Worm (Caenorhabditis elegans) whole organism, L4 larva: Measurements from ENCODE around the gene brd-1.

ENCODE experiments used
- F37D6.2 ChIP-seq: sonication (generic microtip); optimal IDR thresholded peaks from 2 replicates; lab custom pipeline; 2016; ENCODE audit warnings: mild to moderate bottlenecking, missing genetic modification characterization, missing compliant biosample characterization
- F49E8.2 ChIP-seq: sonication (generic microtip); optimal IDR thresholded peaks from 2 replicates; lab custom pipeline; 2016; ENCODE audit warnings: missing compliant biosample characterization, mild to moderate bottlenecking, missing genetic modification characterization, borderline replicate concordance
- T20F7.1 ChIP-seq: fragments of 200-800 bp; sonication (Bioruptor generic); optimal IDR thresholded peaks from 2 replicates; lab custom pipeline; 2018; ENCODE audit warnings: mild to moderate bottlenecking, missing genetic modification characterization, missing compliant biosample characterization
- T26A8.4 ChIP-seq: fragments of 200-800 bp; sonication (Bioruptor generic); IDR thresholded peaks from 2 replicates; pipeline ENCODE4 v1.3.6; 2022; ENCODE audit warnings: missing genetic modification characterization, missing compliant biosample characterization
- Y48G9A.11 ChIP-seq: fragments of 200-800 bp; sonication (Bioruptor generic); IDR thresholded peaks from 2 replicates; pipeline ENCODE4 v1.3.6; 2022; ENCODE audit warnings: missing genetic modification reagents, missing genetic modification characterization, missing compliant biosample characterization
- Y5F2A.4 ChIP-seq: fragments of 200-800 bp; sonication (Bioruptor generic); optimal IDR thresholded peaks from 2 replicates; lab custom pipeline; 2018; ENCODE audit warnings: mild to moderate bottlenecking, missing genetic modification characterization, missing compliant biosample characterization
- Y75B8A.6 ChIP-seq: fragments of 200-800 bp; sonication (Bioruptor generic); IDR thresholded peaks from 2 replicates; pipeline ENCODE4 v1.3.6; 2022; ENCODE audit warnings: missing genetic modification reagents, missing genetic modification characterization, missing compliant biosample characterization
- ZK337.2 ChIP-seq: fragments of 200-800 bp; sonication (Bioruptor generic); IDR thresholded peaks from 2 replicates; pipeline ENCODE4 v1.3.6; 2022; ENCODE audit warnings: missing genetic modification reagents, missing genetic modification characterization, missing compliant biosample characterization
- ZK546.5 ChIP-seq, 2 experiments: sonication (generic microtip); optimal IDR thresholded peaks; 2 replicates each; lab custom pipeline; 2017; ENCODE audit warnings: missing biosample characterization in 2 of 2, missing genetic modification characterization in 2 of 2
- aha-1 ChIP-seq: fragments of 150-350 bp; peaks from one replicate; lab custom pipeline; 2014; ENCODE audit warnings: missing biosample characterization, missing genetic modification characterization
- aly-2 ChIP-seq: sonication (generic microtip); optimal IDR thresholded peaks from 2 replicates; lab custom pipeline; 2018; ENCODE audit warnings: missing biosample characterization, missing genetic modification characterization
- ceh-32 ChIP-seq: sonication (generic microtip); optimal IDR thresholded peaks from 2 replicates; lab custom pipeline; 2016; ENCODE audit warnings: mild to moderate bottlenecking, missing genetic modification characterization, missing compliant biosample characterization; ENCODE audit not compliant: poor library complexity
- ceh-44 ChIP-seq: fragments of 200-800 bp; sonication (Bioruptor generic); IDR thresholded peaks from 2 replicates; pipeline ENCODE4 v1.3.6; 2022; ENCODE audit warnings: missing genetic modification reagents, missing genetic modification characterization, missing compliant biosample characterization
- cey-2 ChIP-seq: sonication (generic microtip); optimal IDR thresholded peaks from 3 replicates; lab custom pipeline; 2017; ENCODE audit warnings: missing genetic modification characterization, mild to moderate bottlenecking, missing compliant biosample characterization, antibody characterized with exemption, borderline replicate concordance; ENCODE audit not compliant: insufficient read depth
- ctbp-1 ChIP-seq: fragments of 200-800 bp; sonication (Bioruptor generic); IDR thresholded peaks from 2 replicates; pipeline ENCODE4 v1.3.6; 2022; ENCODE audit warnings: missing genetic modification reagents, missing genetic modification characterization, missing compliant biosample characterization
- daf-12 ChIP-seq: fragments of 150-350 bp; optimal IDR thresholded peaks from 2 replicates; lab custom pipeline; 2014; ENCODE audit warnings: missing biosample characterization, missing genetic modification reagents, missing genetic modification characterization
- dmd-8 ChIP-seq: fragments of 200-800 bp; sonication (Bioruptor generic); IDR thresholded peaks from 2 replicates; pipeline ENCODE4 v1.3.6; 2022; ENCODE audit warnings: missing genetic modification characterization, missing compliant biosample characterization
- dmd-9 ChIP-seq: fragments of 200-800 bp; sonication (Bioruptor generic); IDR thresholded peaks from 2 replicates; pipeline ENCODE4 v1.3.6; 2022; ENCODE audit warnings: missing genetic modification reagents, missing genetic modification characterization, missing compliant biosample characterization
- dpl-1 ChIP-seq: fragments of 150-350 bp; optimal IDR thresholded peaks from 2 replicates; lab custom pipeline; 2014; ENCODE audit warnings: missing biosample characterization, missing genetic modification reagents, missing genetic modification characterization
- dve-1 ChIP-seq: sonication (generic microtip); optimal IDR thresholded peaks from 2 replicates; lab custom pipeline; 2017; ENCODE audit warnings: antibody characterized with exemption, mild to moderate bottlenecking, missing genetic modification characterization, missing compliant biosample characterization; ENCODE audit not compliant: insufficient read depth
- egl-27 ChIP-seq: sonication (generic microtip); optimal IDR thresholded peaks from 3 replicates; lab custom pipeline; 2017; ENCODE audit warnings: missing biosample characterization, missing genetic modification reagents, missing genetic modification characterization
- egl-43 ChIP-seq: fragments of 200-800 bp; sonication (Bioruptor generic); IDR thresholded peaks from 2 replicates; pipeline ENCODE4 v1.3.6; 2022; ENCODE audit warnings: missing genetic modification reagents, missing genetic modification characterization, missing compliant biosample characterization
- gei-8 ChIP-seq: fragments of 200-800 bp; sonication (Bioruptor generic); optimal IDR thresholded peaks from 2 replicates; lab custom pipeline; 2018; ENCODE audit warnings: mild to moderate bottlenecking, missing genetic modification characterization, missing compliant biosample characterization
- hif-1 ChIP-seq, 2 experiments: sonication (generic microtip); optimal IDR thresholded peaks; 2 replicates each; lab custom pipeline; 2016 to 2017; ENCODE audit warnings: missing compliant biosample characterization in 2 of 2, missing genetic modification characterization in 2 of 2, missing genetic modification reagents in 2 of 2, missing genotype in 2 of 2, mild to moderate bottlenecking in 1 of 2
- hmg-1.1 ChIP-seq: fragments of 200-800 bp; sonication (Bioruptor generic); IDR thresholded peaks from 2 replicates; pipeline ENCODE4 v1.3.6; 2022; ENCODE audit warnings: missing genetic modification reagents, missing genetic modification characterization, missing compliant biosample characterization
- lin-29 ChIP-seq: fragments of 200-800 bp; sonication (Bioruptor generic); IDR thresholded peaks from 2 replicates; pipeline ENCODE4 v1.3.6; 2022; ENCODE audit warnings: missing genetic modification reagents, missing genetic modification characterization, missing compliant biosample characterization
- lin-38 ChIP-seq: fragments of 200-800 bp; sonication (Bioruptor generic); IDR thresholded peaks from 2 replicates; pipeline ENCODE4 v1.3.6; 2022; ENCODE audit warnings: missing genetic modification reagents, missing genetic modification characterization, missing compliant biosample characterization
- lsy-2 ChIP-seq, 2 experiments: fragments of 150-350 bp in 1 of 2; sonication (generic microtip) in 1 of 2; optimal IDR thresholded peaks; 2 replicates each; lab custom pipeline; 2014 to 2017; ENCODE audit warnings: missing biosample characterization in 2 of 2, missing genetic modification characterization in 2 of 2
- madf-5 ChIP-seq, 2 experiments: fragments of 200-800 bp; sonication (Bioruptor generic); IDR thresholded peaks; 2 replicates each; pipeline ENCODE4 v1.3.6; 2022; ENCODE audit warnings: missing compliant biosample characterization in 2 of 2, missing genetic modification characterization in 2 of 2
- mdt-29 ChIP-seq: fragments of 200-800 bp; sonication (Bioruptor generic); IDR thresholded peaks from 2 replicates; pipeline ENCODE4 v1.3.6; 2022; ENCODE audit warnings: missing genetic modification reagents, missing genetic modification characterization, missing compliant biosample characterization
- mep-1 ChIP-seq: fragments of 150-350 bp; sonication (generic microtip); optimal IDR thresholded peaks from 3 replicates; lab custom pipeline; 2014; ENCODE audit warnings: missing biosample characterization, missing genetic modification characterization
- mxl-2 ChIP-seq: fragments of 200-800 bp; sonication (Bioruptor generic); conservative IDR thresholded peaks from 2 replicates; pipeline ENCODE4 v1.3.6; 2022; ENCODE audit warnings: missing genetic modification reagents, missing genetic modification characterization, missing compliant biosample characterization
- mxl-3 ChIP-seq: fragments of 200-800 bp; sonication (Bioruptor generic); optimal IDR thresholded peaks from 2 replicates; lab custom pipeline; 2018; ENCODE audit warnings: mild to moderate bottlenecking, missing genetic modification characterization, missing compliant biosample characterization
- nhr-237 ChIP-seq: sonication (generic microtip); optimal IDR thresholded peaks from 2 replicates; lab custom pipeline; 2017; ENCODE audit warnings: missing biosample characterization, missing genetic modification characterization
- nhr-41 ChIP-seq: fragments of 200-800 bp; sonication (Bioruptor generic); IDR thresholded peaks from 2 replicates; pipeline ENCODE4 v1.3.6; 2022; ENCODE audit warnings: missing genetic modification reagents, missing genetic modification characterization, missing compliant biosample characterization
- nhr-42 ChIP-seq: fragments of 200-800 bp; sonication (Bioruptor generic); IDR thresholded peaks from 2 replicates; pipeline ENCODE4 v1.3.6; 2022; ENCODE audit warnings: missing genetic modification characterization, missing compliant biosample characterization
- pqm-1 ChIP-seq: sonication (generic microtip); optimal IDR thresholded peaks from 2 replicates; lab custom pipeline; 2017; ENCODE audit warnings: missing biosample characterization, missing genetic modification characterization
- saeg-2 ChIP-seq: fragments of 200-800 bp; sonication (Bioruptor generic); IDR thresholded peaks from 2 replicates; pipeline ENCODE4 v1.3.6; 2022; ENCODE audit warnings: missing genetic modification reagents, missing genetic modification characterization, missing compliant biosample characterization
- sdz-12 ChIP-seq: fragments of 200-800 bp; sonication (Bioruptor generic); optimal IDR thresholded peaks from 2 replicates; lab custom pipeline; 2018; ENCODE audit warnings: mild to moderate bottlenecking, missing genetic modification characterization, missing compliant biosample characterization
- snpc-1.2 ChIP-seq: fragments of 200-800 bp; sonication (Bioruptor generic); IDR thresholded peaks from 2 replicates; pipeline ENCODE4 v1.3.6; 2022; ENCODE audit warnings: missing genetic modification reagents, missing genetic modification characterization, missing compliant biosample characterization
- snpc-4 ChIP-seq: fragments of 150-350 bp; optimal IDR thresholded peaks from 2 replicates; lab custom pipeline; 2014; ENCODE audit warnings: missing biosample characterization, missing genetic modification characterization
- spr-1 ChIP-seq: sonication (generic microtip); optimal IDR thresholded peaks from 2 replicates; lab custom pipeline; 2016; ENCODE audit warnings: mild to moderate bottlenecking, missing genetic modification characterization, missing compliant biosample characterization
- spr-3 ChIP-seq: fragments of 200-800 bp; sonication (Bioruptor generic); optimal IDR thresholded peaks from 2 replicates; lab custom pipeline; 2018; ENCODE audit warnings: mild to moderate bottlenecking, missing genetic modification characterization, missing compliant biosample characterization
- tra-1 ChIP-seq: fragments of 200-800 bp; sonication (Bioruptor generic); IDR thresholded peaks from 2 replicates; pipeline ENCODE4 v1.3.6; 2022; ENCODE audit warnings: missing genetic modification reagents, missing genetic modification characterization, missing compliant biosample characterization
- unc-130 ChIP-seq: sonication (generic microtip); optimal IDR thresholded peaks from 2 replicates; lab custom pipeline; 2016; ENCODE audit warnings: missing genetic modification reagents, missing genetic modification characterization, missing compliant biosample characterization
- unc-62 ChIP-seq, 3 experiments: fragments of 150-350 bp in 1 of 3; sonication (generic microtip); optimal IDR thresholded peaks in 2 of 3; peaks in 1 of 3; 1 replicate in 1 of 3; 2 replicates in 2 of 3; lab custom pipeline; 2014 to 2017; ENCODE audit warnings: missing biosample characterization in 3 of 3, missing genetic modification characterization in 3 of 3, missing genetic modification reagents in 3 of 3, missing genotype in 1 of 3
- vab-7 ChIP-seq: fragments of 200-800 bp; sonication (Bioruptor generic); IDR thresholded peaks from 2 replicates; pipeline ENCODE4 v1.3.6; 2022; ENCODE audit warnings: missing genetic modification reagents, missing genetic modification characterization, missing compliant biosample characterization
- zfp-2 ChIP-seq: sonication (generic microtip); optimal IDR thresholded peaks from 2 replicates; lab custom pipeline; 2016; ENCODE audit warnings: mild to moderate bottlenecking, missing genetic modification characterization, missing compliant biosample characterization
- zip-2 ChIP-seq: fragments of 150-350 bp; optimal IDR thresholded peaks from 2 replicates; lab custom pipeline; 2014; ENCODE audit warnings: missing biosample characterization, missing genetic modification characterization
- ztf-11 ChIP-seq: fragments of 150-350 bp; optimal IDR thresholded peaks from 2 replicates; lab custom pipeline; 2014; ENCODE audit warnings: missing biosample characterization, missing genetic modification characterization

brd-1 gene

DNA sequence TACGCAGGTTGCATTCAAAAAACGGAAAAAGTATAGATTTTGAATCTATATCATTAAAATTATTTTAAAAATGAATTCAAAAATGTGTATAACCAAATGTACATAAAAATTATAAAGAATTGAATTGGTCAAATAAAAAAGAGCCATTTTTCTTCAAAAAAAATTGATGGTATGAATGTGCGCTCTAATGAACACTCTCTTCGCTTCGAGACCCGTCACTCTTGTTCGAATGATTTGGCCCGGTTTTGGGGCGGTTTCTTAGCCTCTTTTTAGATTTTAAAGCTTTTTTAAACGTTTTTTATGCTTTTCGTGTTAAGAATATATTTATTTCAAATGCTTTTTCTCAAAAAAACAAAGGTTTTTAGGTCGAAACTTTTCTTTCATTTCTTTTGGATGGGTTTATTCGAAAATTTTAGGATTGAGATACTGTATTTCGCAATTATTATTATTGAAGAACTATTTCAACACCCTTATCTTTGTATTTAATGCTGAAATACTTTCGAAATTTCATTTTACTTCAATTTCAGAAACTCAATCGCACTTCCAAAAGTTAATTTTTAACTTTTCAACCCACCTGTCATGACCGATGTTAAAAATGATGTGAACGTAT lies 40.4 kb upstream of the brd-1 start, which contains the start of gene inf-1:
TSS of gene inf-1 (plus strand) at position 577 of the 610 bp plus-strand sequence.
- TF ChIP-seq nhr-237 (tag; lab: Kevin White, UChicago) = no peak
- no peak for TF ChIP-seq Y5F2A.4 (GFP tag; lab: Kevin White, UChicago)
- TF ChIP-seq lin-29 (GFP tag; lab: Robert Waterston, UW) = no peak
- TF ChIP-seq spr-3 (GFP tag; lab: Kevin White, UChicago) = no peak
- no peak for TF ChIP-seq madf-5 (GFP tag; IDR thresholded peaks at IDR 0.05; lab: Robert Waterston, UW)
- TF ChIP-seq mep-1 (tag; lab: Kevin White, UChicago) = peak; percentile 48
- TF ChIP-seq vab-7 (GFP tag; lab: Robert Waterston, UW) = no peak
- no peak for TF ChIP-seq Y48G9A.11 (GFP tag; lab: Robert Waterston, UW)
- TF ChIP-seq pqm-1 (tag; lab: Kevin White, UChicago) = no peak
- TF ChIP-seq aha-1 = no peak
- TF ChIP-seq mdt-29 = no peak
- TF ChIP-seq T26A8.4 (GFP tag; lab: Robert Waterston, UW) = no peak
- TF ChIP-seq ctbp-1 (GFP tag; lab: Robert Waterston, UW) = no peak
- TF ChIP-seq unc-130 = no peak
- TF ChIP-seq ZK337.2 = no peak
- no peak for TF ChIP-seq zip-2 (tag; lab: Kevin White, UChicago)
- no peak for TF ChIP-seq hmg-1.1 (GFP tag; lab: Robert Waterston, UW)
- TF ChIP-seq zfp-2 = no peak
- TF ChIP-seq ceh-44 (GFP tag; lab: Robert Waterston, UW) = no peak
- no peak for TF ChIP-seq egl-43 (GFP tag; lab: Robert Waterston, UW)
- TF ChIP-seq spr-1 (tag; lab: Kevin White, UChicago) = no peak
- no peak for TF ChIP-seq dmd-8 (GFP tag; lab: Robert Waterston, UW)
- TF ChIP-seq mxl-3 = no peak
- TF ChIP-seq tra-1 (GFP tag; lab: Robert Waterston, UW) = no peak
- no peak for TF ChIP-seq F37D6.2 (tag; lab: Kevin White, UChicago)
- no peak for TF ChIP-seq ztf-11
- TF ChIP-seq egl-27 (tag; lab: Kevin White, UChicago) = no peak
- TF ChIP-seq Y75B8A.6 = no peak
- TF ChIP-seq cey-2 (tag; lab: Kevin White, UChicago) = no peak
- TF ChIP-seq nhr-42 = no peak
- no peak for TF ChIP-seq gei-8 (GFP tag; lab: Kevin White, UChicago)
- no peak for TF ChIP-seq sdz-12 (GFP tag; lab: Kevin White, UChicago)
- no peak for TF ChIP-seq nhr-41 (GFP tag; lab: Robert Waterston, UW)
- no peak for TF ChIP-seq saeg-2
- peak; percentile 85 for TF ChIP-seq lin-38 (GFP tag; lab: Robert Waterston, UW)
- TF ChIP-seq T20F7.1 (GFP tag; lab: Kevin White, UChicago) = peak; percentile 49
- no peak for TF ChIP-seq dmd-9 (GFP tag; lab: Robert Waterston, UW)
- no peak for TF ChIP-seq F49E8.2
- no peak for TF ChIP-seq ceh-32 (tag; lab: Kevin White, UChicago)
- TF ChIP-seq snpc-1.2 (GFP tag; lab: Robert Waterston, UW) = no peak
- peak; percentile 42 for TF ChIP-seq dve-1
- TF ChIP-seq lsy-2 (tag; optimal IDR thresholded peaks at IDR 0.05; lab: Kevin White, UChicago) = peak in 1 of 2 experiments; percentile 82
- TF ChIP-seq mxl-2 (GFP tag; lab: Robert Waterston, UW) = no peak
- no peak for TF ChIP-seq unc-62 (GFP tag; optimal IDR thresholded peaks at IDR 0.05 in 1 of 2; lab: Kevin White, UChicago)
- no peak for TF ChIP-seq unc-62 (tag; optimal IDR thresholded peaks at IDR 0.05; lab: Kevin White, UChicago)
- no peak for TF ChIP-seq snpc-4 (tag; lab: Kevin White, UChicago)
- TF ChIP-seq ZK546.5 (tag; optimal IDR thresholded peaks at IDR 0.05; lab: Kevin White, UChicago) = no peak
- peak; percentile 60 for TF ChIP-seq dpl-1 (GFP tag; lab: Kevin White, UChicago)
- no peak for TF ChIP-seq daf-12 (tag; lab: Kevin White, UChicago)
- peak in 1 of 2 experiments; percentile 45 for TF ChIP-seq hif-1 (tag; optimal IDR thresholded peaks at IDR 0.05; lab: Kevin White, UChicago)
- TF ChIP-seq aly-2 = no peak
